Worm (Caenorhabditis elegans) whole organism, early embryonic: ENCODE data around the gene ZC443.4.

Experiments used
- B0310.2 ChIP-seq: sonication (generic microtip); optimal IDR thresholded peaks from 2 replicates; lab custom pipeline; 2016; ENCODE audit warnings: mild to moderate bottlenecking, missing genetic modification characterization, missing compliant biosample characterization
- F13C5.2 ChIP-seq: sonication (generic microtip); optimal IDR thresholded peaks from 2 replicates; lab custom pipeline; 2017; ENCODE audit warnings: mild to moderate bottlenecking, missing genetic modification characterization, inconsistent platforms, missing compliant biosample characterization
- aly-1 ChIP-seq: sonication (generic microtip); optimal IDR thresholded peaks from 2 replicates; lab custom pipeline; 2016; ENCODE audit warnings: missing genetic modification characterization, missing compliant biosample characterization
- ama-1 ChIP-seq: fragments of 150-350 bp; optimal IDR thresholded peaks from 2 replicates; lab custom pipeline; 2014
- ceh-13 ChIP-seq: fragments of 200-800 bp; sonication (Bioruptor generic); optimal IDR thresholded peaks from 2 replicates; lab custom pipeline; 2018; ENCODE audit warnings: mild to moderate bottlenecking, missing genetic modification characterization, missing compliant biosample characterization
- ceh-36 ChIP-seq: sonication (generic microtip); optimal IDR thresholded peaks from 2 replicates; lab custom pipeline; 2016; ENCODE audit warnings: missing genetic modification characterization, inconsistent platforms, missing compliant biosample characterization
- ets-7 ChIP-seq: sonication (generic microtip); optimal IDR thresholded peaks from 2 replicates; lab custom pipeline; 2016; ENCODE audit warnings: missing genotype, missing genetic modification characterization, missing compliant biosample characterization
- flt-1 ChIP-seq: fragments of 200-800 bp; sonication (Bioruptor generic); IDR thresholded peaks from 2 replicates; pipeline ENCODE4 v1.3.6; 2022; ENCODE audit warnings: missing genetic modification characterization, missing compliant biosample characterization
- hmbx-1 ChIP-seq: sonication (generic microtip); optimal IDR thresholded peaks from 2 replicates; lab custom pipeline; 2016; ENCODE audit warnings: mild to moderate bottlenecking, missing genetic modification characterization, missing compliant biosample characterization
- hmg-4 ChIP-seq: fragments of 200-800 bp; sonication (Bioruptor generic); optimal IDR thresholded peaks from 2 replicates; lab custom pipeline; 2018; ENCODE audit warnings: mild to moderate bottlenecking, missing genetic modification characterization, missing compliant biosample characterization
- hnd-1 ChIP-seq: sonication (generic microtip); optimal IDR thresholded peaks from 2 replicates; lab custom pipeline; 2016; ENCODE audit warnings: missing genetic modification characterization, missing compliant biosample characterization
- pes-1 ChIP-seq: fragments of 200-800 bp; sonication (Bioruptor generic); IDR thresholded peaks from 2 replicates; pipeline ENCODE4 v1.3.6; 2022; ENCODE audit warnings: missing genetic modification reagents, missing genetic modification characterization, missing compliant biosample characterization
- scrt-1 ChIP-seq: fragments of 200-800 bp; sonication (Bioruptor generic); IDR thresholded peaks from 2 replicates; pipeline ENCODE4 v1.3.6; 2022; ENCODE audit warnings: missing genetic modification characterization, missing compliant biosample characterization
- sea-1 ChIP-seq: fragments of 200-800 bp; sonication (Bioruptor generic); conservative IDR thresholded peaks from 2 replicates; pipeline ENCODE4 v1.3.6; 2022; ENCODE audit warnings: missing genetic modification characterization, missing compliant biosample characterization
- tbx-11 ChIP-seq: fragments of 200-800 bp; sonication (Bioruptor generic); IDR thresholded peaks from 2 replicates; pipeline ENCODE4 v1.3.6; 2022; ENCODE audit warnings: missing genetic modification characterization, missing compliant biosample characterization
- tbx-37 ChIP-seq: fragments of 200-800 bp; sonication (Bioruptor generic); conservative IDR thresholded peaks from 2 replicates; pipeline ENCODE4 v1.3.6; 2022; ENCODE audit warnings: missing genetic modification reagents, missing genetic modification characterization, missing compliant biosample characterization
- tra-4 ChIP-seq: sonication (generic microtip); optimal IDR thresholded peaks from 2 replicates; lab custom pipeline; 2017; ENCODE audit warnings: missing genetic modification characterization, missing compliant biosample characterization

ZC443.4 gene

ce11 chrV:12815386-12815785 is 4.3 kb downstream of the ZC443.4 start:
- no peak for TF ChIP-seq sea-1 (GFP tag; lab: Robert Waterston, UW)
- no peak for TF ChIP-seq tbx-37
- no peak for TF ChIP-seq ets-7
- TF ChIP-seq tbx-11 (GFP tag; lab: Robert Waterston, UW), result no peak
- TF ChIP-seq hnd-1 (tag; lab: Kevin White, UChicago), result no peak
- no peak for TF ChIP-seq tra-4
- no peak for TF ChIP-seq flt-1
- no peak for TF ChIP-seq aly-1 (tag; lab: Kevin White, UChicago)
- no peak for TF ChIP-seq F13C5.2

ce11 chrV:12814481-12814882 is 5.2 kb downstream of the ZC443.4 start:
- TF ChIP-seq hmg-4 (GFP tag; lab: Kevin White, UChicago) (peak; percentile 52), tra-4 (no peak), ceh-13 (GFP tag; lab: Kevin White, UChicago) (no peak), aly-1 (tag; lab: Kevin White, UChicago) (peak; percentile 10), F13C5.2 (peak; percentile 2)

ce11 chrV:12814022-12814421 is 5.7 kb downstream of the ZC443.4 start, which contains the start of gene ZC443.3:
Gene ZC443.3 (minus strand): TSS chrV:12814122.
- TF ChIP-seq tbx-11 (GFP tag; lab: Robert Waterston, UW) (no peak), ceh-13 (GFP tag; lab: Kevin White, UChicago) (no peak), hnd-1 (tag; lab: Kevin White, UChicago) (no peak), B0310.2 (no peak), ama-1 (no peak), tbx-37 (no peak), flt-1 (no peak), F13C5.2 (no peak), hmbx-1 (no peak), aly-1 (tag; lab: Kevin White, UChicago) (no peak), scrt-1 (GFP tag; lab: Robert Waterston, UW) (no peak), pes-1 (GFP tag; lab: Robert Waterston, UW) (no peak)

ce11 chrV:12811810-12812209 is 7.9 kb downstream of the ZC443.4 start:
- TF ChIP-seq pes-1 (GFP tag; lab: Robert Waterston, UW), result no peak
- no peak for TF ChIP-seq hmbx-1

- TF ChIP-seq B0310.2, result no peak
Observed at ce11 chrV:12811126-12811525, 8.6 kb downstream of the ZC443.4 start, which contains the start of gene ZC443.2. Gene ZC443.2 (minus strand): TSS chrV:12811192.

- TF ChIP-seq B0310.2 (no peak), hmbx-1 (no peak), tbx-11 (GFP tag; lab: Robert Waterston, UW) (no peak), aly-1 (tag; lab: Kevin White, UChicago) (no peak), hnd-1 (tag; lab: Kevin White, UChicago) (no peak), pes-1 (GFP tag; lab: Robert Waterston, UW) (no peak), flt-1 (no peak), scrt-1 (GFP tag; lab: Robert Waterston, UW) (no peak), ceh-13 (GFP tag; lab: Kevin White, UChicago) (no peak)
Observed at ce11 chrV:12809876-12810275, 9.8 kb downstream of the ZC443.4 start, which contains the start of gene ZC443.1. Gene ZC443.1 (minus strand): TSS chrV:12810080.

ce11 chrV:12806190-12806589 is 13.5 kb downstream of the ZC443.4 start, which contains the start of gene ZC443.7:
Gene ZC443.7 (plus strand): TSS chrV:12806490.
- TF ChIP-seq sea-1 (GFP tag; lab: Robert Waterston, UW) (no peak), ceh-36 (tag; lab: Kevin White, UChicago) (no peak), tbx-37 (no peak), ama-1 (no peak), scrt-1 (GFP tag; lab: Robert Waterston, UW) (no peak), hmg-4 (GFP tag; lab: Kevin White, UChicago) (no peak), flt-1 (no peak), ets-7 (no peak), tbx-11 (GFP tag; lab: Robert Waterston, UW) (no peak), pes-1 (GFP tag; lab: Robert Waterston, UW) (no peak)

- TF ChIP-seq tbx-37 (no peak), ceh-36 (tag; lab: Kevin White, UChicago) (no peak), F13C5.2 (no peak), tra-4 (no peak), flt-1 (no peak), ama-1 (no peak), hmg-4 (GFP tag; lab: Kevin White, UChicago) (no peak), hnd-1 (tag; lab: Kevin White, UChicago) (no peak), sea-1 (GFP tag; lab: Robert Waterston, UW) (no peak), ceh-13 (GFP tag; lab: Kevin White, UChicago) (no peak), hmbx-1 (no peak), B0310.2 (no peak), pes-1 (GFP tag; lab: Robert Waterston, UW) (no peak), scrt-1 (GFP tag; lab: Robert Waterston, UW) (no peak), aly-1 (tag; lab: Kevin White, UChicago) (no peak), ets-7 (no peak), tbx-11 (GFP tag; lab: Robert Waterston, UW) (no peak)
Observed at ce11 chrV:12803274-12803673, 16.4 kb downstream of the ZC443.4 start, which contains the start of gene srbc-45. Gene srbc-45 (plus strand): TSS chrV:12803574.

- TF ChIP-seq hmg-4 (GFP tag; lab: Kevin White, UChicago) (no peak), B0310.2 (no peak), tra-4 (no peak), hnd-1 (tag; lab: Kevin White, UChicago) (no peak), hmbx-1 (no peak), ama-1 (no peak), ets-7 (no peak)
Observed at ce11 chrV:12800171-12800570, 19.5 kb downstream of the ZC443.4 start, which contains the start of gene ugt-3. Gene ugt-3 (minus strand): TSS chrV:12800271.
